Worm (Caenorhabditis elegans) whole organism, mixed stage, embryonic: ENCODE measurements around the gene thn-4.

Experiments
- bed-3 ChIP-seq: fragments of 200-800 bp; sonication (Bioruptor generic); optimal IDR thresholded peaks from 3 replicates; lab custom pipeline; 2018; ENCODE audit warnings: mild to moderate bottlenecking, missing genetic modification characterization, moderate library complexity, missing compliant biosample characterization
- blmp-1 ChIP-seq: fragments of 150-350 bp; optimal IDR thresholded peaks from 2 replicates; lab custom pipeline; 2014; ENCODE audit warnings: missing biosample characterization, missing genetic modification characterization
- ces-1 ChIP-seq: fragments of 150-350 bp; optimal IDR thresholded peaks from 2 replicates; lab custom pipeline; 2014; ENCODE audit warnings: missing biosample characterization, missing genetic modification reagents, missing genetic modification characterization
- nhr-12 ChIP-seq: fragments of 150-350 bp; optimal IDR thresholded peaks from 2 replicates; lab custom pipeline; 2014; ENCODE audit warnings: missing biosample characterization, missing genetic modification characterization
- nhr-237 ChIP-seq: fragments of 150-350 bp; optimal IDR thresholded peaks from 2 replicates; lab custom pipeline; 2014; ENCODE audit warnings: missing biosample characterization, missing genetic modification characterization
- pha-4 ChIP-seq: fragments of 150-350 bp; optimal IDR thresholded peaks from 2 replicates; lab custom pipeline; 2018; ENCODE audit warnings: missing biosample characterization, missing genetic modification reagents, missing genetic modification characterization
- snpc-4 ChIP-seq: fragments of 150-350 bp; optimal IDR thresholded peaks from 2 replicates; lab custom pipeline; 2014; ENCODE audit warnings: missing biosample characterization, missing genetic modification characterization
- unc-62 ChIP-seq: fragments of 150-350 bp; optimal IDR thresholded peaks from 2 replicates; lab custom pipeline; 2014; ENCODE audit warnings: missing biosample characterization, missing genetic modification reagents, missing genetic modification characterization
- ztf-11 ChIP-seq: fragments of 150-350 bp; optimal IDR thresholded peaks from 2 replicates; lab custom pipeline; 2014; ENCODE audit warnings: missing biosample characterization, missing genetic modification characterization

DNA sequence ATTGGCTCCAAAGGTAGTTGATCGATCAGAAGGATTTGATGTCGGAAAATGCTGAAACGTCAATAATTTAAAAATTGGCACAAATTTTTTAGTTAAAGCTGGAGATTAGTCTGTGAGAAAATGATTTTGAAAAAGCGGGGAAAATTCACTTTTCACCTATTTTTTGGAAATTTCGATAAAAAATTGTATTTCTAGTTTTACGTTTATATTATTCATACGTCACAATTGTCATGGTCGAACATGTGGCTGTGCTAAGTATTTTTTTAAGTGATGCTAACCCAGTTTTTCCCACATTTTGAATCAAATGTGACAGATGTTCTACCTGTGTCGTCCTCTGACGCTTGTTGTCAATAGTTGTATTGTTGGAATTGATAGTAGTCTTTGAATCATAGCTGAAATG is 8.2 kb upstream of the thn-4 start:
- TF ChIP-seq unc-62 (GFP tag; lab: Kevin White, UChicago) (no peak), nhr-12 (no peak), ces-1 (GFP tag; lab: Kevin White, UChicago) (no peak), ztf-11 (tag; lab: Kevin White, UChicago) (no peak), snpc-4 (no peak), blmp-1 (tag; lab: Kevin White, UChicago) (no peak), bed-3 (GFP tag; lab: Kevin White, UChicago) (no peak), pha-4 (tag; lab: Kevin White, UChicago) (no peak), nhr-237 (tag; lab: Kevin White, UChicago) (no peak)
